Worm (Caenorhabditis elegans) whole organism, L2 larva: ENCODE data around the gene zfp-3.
"Not testable (repeated sequence)": the region's sequence is repeated elsewhere in the genome, so short reads cannot be mapped to it uniquely, and the experiment has no call there.

ENCODE experiments used
- C34F6.9 ChIP-seq: fragments of 150-350 bp; optimal IDR thresholded peaks from 2 replicates; lab custom pipeline; 2014; ENCODE audit warnings: missing biosample characterization, missing genetic modification characterization
- F13H6.1 ChIP-seq: sonication (generic microtip); optimal IDR thresholded peaks from 2 replicates; lab custom pipeline; 2016; ENCODE audit warnings: missing genetic modification characterization, missing compliant biosample characterization
- Y55F3AM.14 ChIP-seq: fragments of 200-800 bp; sonication (Bioruptor generic); optimal IDR thresholded peaks from 2 replicates; lab custom pipeline; 2018; ENCODE audit warnings: mild to moderate bottlenecking, missing genetic modification characterization, missing compliant biosample characterization
- ZK546.5 ChIP-seq: sonication (generic microtip); optimal IDR thresholded peaks from 2 replicates; lab custom pipeline; 2017; ENCODE audit warnings: missing biosample characterization, missing genetic modification characterization
- aly-2 ChIP-seq: fragments of 150-350 bp; optimal IDR thresholded peaks from 2 replicates; lab custom pipeline; 2014; ENCODE audit warnings: missing biosample characterization, missing genetic modification characterization
- ama-1 ChIP-seq: fragments of 150-350 bp; optimal IDR thresholded peaks from 2 replicates; lab custom pipeline; 2018; ENCODE audit warnings: inconsistent platforms
- blmp-1 ChIP-seq: sonication (generic microtip); optimal IDR thresholded peaks from 2 replicates; lab custom pipeline; 2017; ENCODE audit warnings: missing genetic modification characterization, mild to moderate bottlenecking, missing compliant biosample characterization, antibody characterized with exemption, moderate library complexity; ENCODE audit not compliant: insufficient read depth
- ceh-16 ChIP-seq: fragments of 150-350 bp; optimal IDR thresholded peaks from 2 replicates; lab custom pipeline; 2014; ENCODE audit warnings: missing biosample characterization, missing genetic modification characterization
- ceh-82 ChIP-seq: fragments of 150-350 bp; optimal IDR thresholded peaks from 2 replicates; lab custom pipeline; 2014; ENCODE audit warnings: missing biosample characterization, missing genetic modification characterization
- crh-2 ChIP-seq: sonication (generic microtip); optimal IDR thresholded peaks from 2 replicates; lab custom pipeline; 2017; ENCODE audit warnings: missing biosample characterization, missing genetic modification characterization
- dmd-4 ChIP-seq: sonication (generic microtip); optimal IDR thresholded peaks from 2 replicates; lab custom pipeline; 2017; ENCODE audit warnings: missing biosample characterization, missing genetic modification characterization
- fos-1 ChIP-seq: fragments of 150-350 bp; optimal IDR thresholded peaks from 2 replicates; lab custom pipeline; 2014; ENCODE audit warnings: missing biosample characterization, missing genetic modification characterization
- gmeb-1 ChIP-seq: fragments of 150-350 bp; optimal IDR thresholded peaks from 2 replicates; lab custom pipeline; 2014; ENCODE audit warnings: missing biosample characterization, missing genetic modification characterization
- lin-11 ChIP-seq: fragments of 150-350 bp; sonication (generic microtip); optimal IDR thresholded peaks from 2 replicates; lab custom pipeline; 2014; ENCODE audit warnings: missing biosample characterization, missing genetic modification characterization, inconsistent platforms, mixed read lengths
- lin-13 ChIP-seq: fragments of 150-350 bp; optimal IDR thresholded peaks from 2 replicates; lab custom pipeline; 2014; ENCODE audit warnings: missing biosample characterization, missing genetic modification reagents, missing genetic modification characterization
- lin-39 ChIP-seq: fragments of 150-350 bp; optimal IDR thresholded peaks from 2 replicates; lab custom pipeline; 2014; ENCODE audit warnings: missing biosample characterization, missing genetic modification reagents, missing genetic modification characterization
- mab-5 ChIP-seq: fragments of 150-350 bp; optimal IDR thresholded peaks from 2 replicates; lab custom pipeline; 2014; ENCODE audit warnings: missing biosample characterization, missing genetic modification characterization
- mbf-1 ChIP-seq: sonication (generic microtip); optimal IDR thresholded peaks from 2 replicates; lab custom pipeline; 2017; ENCODE audit warnings: missing biosample characterization, missing genetic modification characterization
- nhr-10 ChIP-seq: sonication (generic microtip); optimal IDR thresholded peaks from 2 replicates; lab custom pipeline; 2017; ENCODE audit warnings: missing biosample characterization, missing genetic modification characterization
- nhr-11 ChIP-seq: fragments of 150-350 bp; optimal IDR thresholded peaks from 2 replicates; lab custom pipeline; 2014; ENCODE audit warnings: missing biosample characterization, missing genetic modification characterization
- nhr-12 ChIP-seq: fragments of 150-350 bp; optimal IDR thresholded peaks from 2 replicates; lab custom pipeline; 2014; ENCODE audit warnings: missing biosample characterization, missing genetic modification characterization
- nhr-21 ChIP-seq: fragments of 150-350 bp; optimal IDR thresholded peaks from 2 replicates; lab custom pipeline; 2014; ENCODE audit warnings: missing biosample characterization, missing genetic modification characterization
- nhr-23 ChIP-seq: fragments of 150-350 bp; optimal IDR thresholded peaks from 2 replicates; lab custom pipeline; 2014; ENCODE audit warnings: missing biosample characterization, missing genetic modification reagents, missing genetic modification characterization
- nhr-237 ChIP-seq: fragments of 150-350 bp; optimal IDR thresholded peaks from 2 replicates; lab custom pipeline; 2014; ENCODE audit warnings: missing biosample characterization, missing genetic modification characterization
- sem-4 ChIP-seq: fragments of 150-350 bp; optimal IDR thresholded peaks from 2 replicates; lab custom pipeline; 2014; ENCODE audit warnings: missing biosample characterization, missing genetic modification reagents, missing genetic modification characterization
- skn-1 ChIP-seq: sonication (generic microtip); optimal IDR thresholded peaks from 2 replicates; lab custom pipeline; 2017; ENCODE audit warnings: missing biosample characterization, missing genetic modification characterization
- sma-9 ChIP-seq, 2 experiments: fragments of 150-350 bp in 1 of 2; sonication (generic microtip) in 1 of 2; optimal IDR thresholded peaks; 2 replicates each; lab custom pipeline; 2014 to 2016; ENCODE audit warnings: missing genetic modification characterization in 2 of 2, mild to moderate bottlenecking in 1 of 2, missing biosample characterization in 1 of 2, missing compliant biosample characterization in 1 of 2, missing genetic modification reagents in 1 of 2, moderate library complexity in 1 of 2
- snpc-4 ChIP-seq: fragments of 150-350 bp; optimal IDR thresholded peaks from 2 replicates; lab custom pipeline; 2014; ENCODE audit warnings: missing biosample characterization, missing genetic modification characterization
- unc-39 ChIP-seq: fragments of 150-350 bp; optimal IDR thresholded peaks from 2 replicates; lab custom pipeline; 2014; ENCODE audit warnings: missing biosample characterization, missing genetic modification characterization
- unc-62 ChIP-seq: fragments of 150-350 bp; optimal IDR thresholded peaks from 2 replicates; lab custom pipeline; 2014; ENCODE audit warnings: missing biosample characterization, missing genetic modification reagents, missing genetic modification characterization
- zag-1 ChIP-seq: fragments of 150-350 bp; optimal IDR thresholded peaks from 2 replicates; lab custom pipeline; 2014; ENCODE audit warnings: missing biosample characterization, missing genetic modification characterization
- ztf-4 ChIP-seq: fragments of 150-350 bp; optimal IDR thresholded peaks from 2 replicates; lab custom pipeline; 2014; ENCODE audit warnings: missing biosample characterization, missing genetic modification characterization

Gene zfp-3

ce11 chrX:1412844-1413243 is 33.6 kb downstream of the zfp-3 start, which contains the start of gene srh-19:
Gene srh-19 (plus strand): TSS chrX:1413144.
- TF ChIP-seq nhr-11 (tag; lab: Kevin White, UChicago) (no peak), nhr-10 (no peak), mab-5 (no peak), sem-4 (tag; lab: Kevin White, UChicago) (no peak), gmeb-1 (tag; lab: Kevin White, UChicago) (no peak), Y55F3AM.14 (GFP tag; lab: Kevin White, UChicago) (no peak), lin-39 (no peak), ZK546.5 (tag; lab: Kevin White, UChicago) (no peak), lin-13 (GFP tag; lab: Kevin White, UChicago) (no peak), blmp-1 (tag; lab: Kevin White, UChicago) (no peak), ceh-16 (no peak), unc-39 (tag; lab: Kevin White, UChicago) (no peak), F13H6.1 (tag; lab: Kevin White, UChicago) (no peak), nhr-21 (tag; lab: Kevin White, UChicago) (no peak)
- TF ChIP-seq, all 48 proteins: peak for 0

- TF ChIP-seq ZK546.5 (tag; lab: Kevin White, UChicago) (no peak), nhr-21 (tag; lab: Kevin White, UChicago) (no peak), mbf-1 (tag; lab: Kevin White, UChicago) (no peak), sem-4 (tag; lab: Kevin White, UChicago) (no peak), lin-11 (tag; lab: Kevin White, UChicago) (no peak), Y55F3AM.14 (GFP tag; lab: Kevin White, UChicago) (no peak)
These were observed 35.9 kb downstream of the zfp-3 start, which contains the start of gene abu-2 for ce11 chrX:1410552-1410951. Gene abu-2 (minus strand): TSS chrX:1410652.

- TF ChIP-seq nhr-12 (tag; lab: Kevin White, UChicago): no peak
- TF ChIP-seq lin-13 (GFP tag; lab: Kevin White, UChicago): no peak
- TF ChIP-seq nhr-11 (tag; lab: Kevin White, UChicago): no peak
- no peak for TF ChIP-seq ama-1 (lab: Kevin White, UChicago)
- TF ChIP-seq sem-4 (tag; lab: Kevin White, UChicago): no peak
- no peak for TF ChIP-seq nhr-23 (tag; lab: Kevin White, UChicago)
- no peak for TF ChIP-seq unc-62 (GFP tag; lab: Kevin White, UChicago)
- no peak for TF ChIP-seq aly-2 (tag; lab: Kevin White, UChicago)
- no peak for TF ChIP-seq dmd-4 (tag; lab: Kevin White, UChicago)
- TF ChIP-seq ceh-82 (tag; lab: Kevin White, UChicago): no peak
- no peak for TF ChIP-seq mab-5
- TF ChIP-seq ztf-4 (tag; lab: Kevin White, UChicago): no peak
- TF ChIP-seq lin-11 (tag; lab: Kevin White, UChicago): no peak
- TF ChIP-seq skn-1 (tag; lab: Kevin White, UChicago): no peak
- TF ChIP-seq snpc-4: no peak
- TF ChIP-seq fos-1 (tag; lab: Kevin White, UChicago): no peak
- no peak for TF ChIP-seq unc-39 (tag; lab: Kevin White, UChicago)
- TF ChIP-seq C34F6.9: no peak
- TF ChIP-seq, all 48 proteins: peak for 0
These were observed 37.2 kb downstream of the zfp-3 start for ce11 chrX:1409224-1409623.

ce11 chrX:1403971-1404370 is 42.5 kb downstream of the zfp-3 start, which contains the start of gene ZK402.1:
Gene ZK402.1 (plus strand): TSS chrX:1404271.
- not testable (repeated sequence) for TF ChIP-seq snpc-4; fos-1 (tag; lab: Kevin White, UChicago); lin-13 (GFP tag; lab: Kevin White, UChicago)

- TF ChIP-seq sem-4 (tag; lab: Kevin White, UChicago); nhr-23 (tag; lab: Kevin White, UChicago); Y55F3AM.14 (GFP tag; lab: Kevin White, UChicago): not testable (repeated sequence)
These were observed 43.0 kb downstream of the zfp-3 start, which contains the start of gene ZK402.2 for ce11 chrX:1403444-1403843. Gene ZK402.2 (plus strand): TSS chrX:1403744.

ce11 chrX:1401259-1401658 is 45.2 kb downstream of the zfp-3 start, which contains the start of gene ZK402.5:
Gene ZK402.5 (minus strand): TSS chrX:1401359.
- TF ChIP-seq fos-1 (tag; lab: Kevin White, UChicago) (no peak), F13H6.1 (tag; lab: Kevin White, UChicago) (no peak), C34F6.9 (no peak), mab-5 (no peak), crh-2 (tag; lab: Kevin White, UChicago) (no peak), zag-1 (no peak), ceh-82 (tag; lab: Kevin White, UChicago) (no peak), sma-9 (GFP tag; optimal IDR thresholded peaks at IDR 0.05; lab: Kevin White, UChicago) (no peak), sma-9 (tag; optimal IDR thresholded peaks at IDR 0.05; lab: Kevin White, UChicago) (no peak), lin-13 (GFP tag; lab: Kevin White, UChicago) (no peak), nhr-237 (tag; lab: Kevin White, UChicago) (no peak), ama-1 (lab: Kevin White, UChicago) (no peak)
- TF ChIP-seq, all 48 proteins: peak for 0
